Worm (Caenorhabditis elegans) whole organism, young adult: ENCODE results near the gene nspb-5.
"Not testable (repeated sequence)": the region's sequence is repeated elsewhere in the genome, so short reads cannot be mapped to it uniquely, and the experiment has no call there.

ENCODE experiments used
- D2030.7 ChIP-seq: fragments of 200-800 bp; sonication (Bioruptor generic); IDR thresholded peaks from 2 replicates; pipeline ENCODE4 v1.3.6; 2022; ENCODE audit warnings: missing genetic modification reagents, missing genetic modification characterization, missing compliant biosample characterization
- F10E7.11 ChIP-seq: sonication (generic microtip); optimal IDR thresholded peaks from 2 replicates; lab custom pipeline; 2017; ENCODE audit warnings: mild to moderate bottlenecking, missing genetic modification characterization, moderate library complexity, missing compliant biosample characterization
- F23B12.7 ChIP-seq: sonication (generic microtip); optimal IDR thresholded peaks from 2 replicates; lab custom pipeline; 2017; ENCODE audit warnings: missing genetic modification characterization, mild to moderate bottlenecking, missing compliant biosample characterization, antibody characterized with exemption, moderate library complexity; ENCODE audit not compliant: insufficient read depth
- F39B2.1 ChIP-seq: fragments of 200-800 bp; sonication (Bioruptor generic); IDR thresholded peaks from 2 replicates; pipeline ENCODE4 v1.3.6; 2022; ENCODE audit warnings: missing genetic modification reagents, missing genetic modification characterization, missing compliant biosample characterization
- F52B5.7 ChIP-seq: sonication (generic microtip); optimal IDR thresholded peaks from 2 replicates; lab custom pipeline; 2016; ENCODE audit warnings: mild to moderate bottlenecking, missing genetic modification characterization, missing compliant biosample characterization
- F55B11.4 ChIP-seq: sonication (generic microtip); optimal IDR thresholded peaks from 2 replicates; lab custom pipeline; 2016; ENCODE audit warnings: missing compliant biosample characterization, missing genetic modification characterization, borderline replicate concordance; ENCODE audit not compliant: insufficient read depth
- Y79H2A.3 ChIP-seq: fragments of 200-800 bp; sonication (Bioruptor generic); conservative IDR thresholded peaks from 2 replicates; pipeline ENCODE4 v1.3.6; 2022; ENCODE audit warnings: missing genetic modification reagents, missing genetic modification characterization, missing compliant biosample characterization
- ama-1 ChIP-seq, 3 experiments: fragments of 150-350 bp in 1 of 3; sonication (generic microtip) in 2 of 3; optimal IDR thresholded peaks; 2 replicates each; lab custom pipeline; 2014 to 2018; ENCODE audit warnings: missing biosample characterization in 2 of 3, missing genetic modification characterization in 2 of 3, missing genetic modification reagents in 2 of 3
- athp-1 ChIP-seq: sonication (generic microtip); optimal IDR thresholded peaks from 2 replicates; lab custom pipeline; 2017; ENCODE audit warnings: mild to moderate bottlenecking, missing genetic modification characterization, missing compliant biosample characterization
- attf-5 ChIP-seq: fragments of 200-800 bp; sonication (Bioruptor generic); optimal IDR thresholded peaks from 2 replicates; lab custom pipeline; 2018; ENCODE audit warnings: mild to moderate bottlenecking, missing genetic modification characterization, missing compliant biosample characterization
- attf-6 ChIP-seq: fragments of 200-800 bp; sonication (Bioruptor generic); IDR thresholded peaks from 2 replicates; pipeline ENCODE4 v1.3.6; 2022; ENCODE audit warnings: missing genetic modification reagents, missing genetic modification characterization, missing compliant biosample characterization
- ccch-3 ChIP-seq: fragments of 200-800 bp; sonication (Bioruptor generic); optimal IDR thresholded peaks from 2 replicates; lab custom pipeline; 2018; ENCODE audit warnings: mild to moderate bottlenecking, missing genetic modification characterization, missing compliant biosample characterization
- cebp-1 ChIP-seq, 2 experiments: fragments of 200-800 bp in 1 of 2; sonication (Bioruptor generic) in 1 of 2; sonication (generic microtip) in 1 of 2; IDR thresholded peaks in 1 of 2; optimal IDR thresholded peaks in 1 of 2; 2 replicates each; pipeline versions ENCODE4 v1.3.6 to Lab custom; 2017 to 2022; ENCODE audit warnings: missing compliant biosample characterization in 2 of 2, missing genetic modification characterization in 2 of 2, mild to moderate bottlenecking in 1 of 2, missing genetic modification reagents in 1 of 2, moderate library complexity in 1 of 2
- ceh-40 ChIP-seq: fragments of 200-800 bp; sonication (Bioruptor generic); IDR thresholded peaks from 2 replicates; pipeline ENCODE4 v1.3.6; 2022; ENCODE audit warnings: missing genetic modification characterization, missing compliant biosample characterization
- ceh-79 ChIP-seq: sonication (generic microtip); optimal IDR thresholded peaks from 2 replicates; lab custom pipeline; 2017; ENCODE audit warnings: mild to moderate bottlenecking, missing genetic modification characterization, missing compliant biosample characterization
- die-1 ChIP-seq: sonication (generic microtip); optimal IDR thresholded peaks from 2 replicates; lab custom pipeline; 2016; ENCODE audit warnings: missing genotype, mild to moderate bottlenecking, missing genetic modification characterization, missing compliant biosample characterization
- dox-1 ChIP-seq: fragments of 200-800 bp; sonication (Bioruptor generic); IDR thresholded peaks from 2 replicates; pipeline ENCODE4 v1.3.6; 2022; ENCODE audit warnings: missing genetic modification reagents, missing genetic modification characterization, missing compliant biosample characterization
- dpff-1 ChIP-seq: sonication (generic microtip); optimal IDR thresholded peaks from 2 replicates; lab custom pipeline; 2017; ENCODE audit warnings: mild to moderate bottlenecking, missing genetic modification characterization, missing compliant biosample characterization
- egrh-3 ChIP-seq: fragments of 200-800 bp; sonication (Bioruptor generic); IDR thresholded peaks from 2 replicates; pipeline ENCODE4 v1.3.6; 2022; ENCODE audit warnings: missing genetic modification reagents, missing genetic modification characterization, missing compliant biosample characterization
- ekl-4 ChIP-seq: fragments of 200-800 bp; sonication (Bioruptor generic); IDR thresholded peaks from 2 replicates; pipeline ENCODE4 v1.3.6; 2022; ENCODE audit warnings: missing genetic modification reagents, missing genetic modification characterization, missing compliant biosample characterization
- lag-1 ChIP-seq: fragments of 200-800 bp; sonication (Bioruptor generic); IDR thresholded peaks from 2 replicates; pipeline ENCODE4 v1.3.6; 2022; ENCODE audit warnings: missing genetic modification reagents, missing genetic modification characterization, missing compliant biosample characterization
- let-607 ChIP-seq, 2 experiments: fragments of 200-800 bp in 1 of 2; sonication (Bioruptor generic) in 1 of 2; sonication (generic microtip) in 1 of 2; optimal IDR thresholded peaks; 2 replicates each; lab custom pipeline; 2016 to 2018; ENCODE audit warnings: mild to moderate bottlenecking in 2 of 2, missing compliant biosample characterization in 2 of 2, missing genetic modification characterization in 2 of 2, moderate library complexity in 2 of 2, missing genotype in 1 of 2
- lin-26 ChIP-seq: fragments of 200-800 bp; sonication (Bioruptor generic); IDR thresholded peaks from 2 replicates; pipeline ENCODE4 v1.3.6; 2022; ENCODE audit warnings: missing genetic modification reagents, missing genetic modification characterization, missing compliant biosample characterization
- lin-35 ChIP-seq, 3 experiments: fragments of 150-350 bp in 2 of 3; sonication (generic microtip) in 1 of 3; optimal IDR thresholded peaks; 2 replicates each; lab custom pipeline; 2014 to 2018; ENCODE audit warnings: missing biosample characterization in 3 of 3, missing genetic modification characterization in 3 of 3, missing genetic modification reagents in 3 of 3
- lsy-27 ChIP-seq: sonication (generic microtip); optimal IDR thresholded peaks from 2 replicates; lab custom pipeline; 2017; ENCODE audit warnings: missing genetic modification characterization, mild to moderate bottlenecking, missing compliant biosample characterization, antibody characterized with exemption, missing genotype, borderline replicate concordance; ENCODE audit not compliant: insufficient read depth
- madf-3 ChIP-seq: fragments of 200-800 bp; sonication (Bioruptor generic); IDR thresholded peaks from 2 replicates; pipeline ENCODE4 v1.3.6; 2022; ENCODE audit warnings: missing genetic modification reagents, missing genetic modification characterization, missing compliant biosample characterization
- mcd-1 ChIP-seq: fragments of 200-800 bp; sonication (Bioruptor generic); IDR thresholded peaks from 2 replicates; pipeline ENCODE4 v1.3.6; 2022; ENCODE audit warnings: missing genetic modification reagents, missing genetic modification characterization, missing compliant biosample characterization
- mel-28 ChIP-seq: sonication (generic microtip); optimal IDR thresholded peaks from 2 replicates; lab custom pipeline; 2016; ENCODE audit warnings: borderline replicate concordance, mild to moderate bottlenecking, missing genetic modification characterization, missing compliant biosample characterization
- nhr-120 ChIP-seq: fragments of 200-800 bp; sonication (Bioruptor generic); IDR thresholded peaks from 2 replicates; pipeline ENCODE4 v1.3.6; 2022; ENCODE audit warnings: missing genetic modification characterization, missing compliant biosample characterization
- nhr-80 ChIP-seq: sonication (generic microtip); optimal IDR thresholded peaks from 2 replicates; lab custom pipeline; 2016; ENCODE audit warnings: missing genetic modification characterization, missing compliant biosample characterization
- pha-4 ChIP-seq: fragments of 150-350 bp; sonication (generic microtip); optimal IDR thresholded peaks from 2 replicates; lab custom pipeline; 2014; ENCODE audit warnings: missing biosample characterization, missing genetic modification reagents, missing genetic modification characterization
- rec-8 ChIP-seq, 2 experiments: sonication (generic microtip); optimal IDR thresholded peaks; 2 replicates each; lab custom pipeline; 2016; ENCODE audit warnings: mild to moderate bottlenecking in 2 of 2, missing genetic modification characterization in 2 of 2, missing genetic modification reagents in 2 of 2, missing genotype in 2 of 2, missing biosample characterization in 1 of 2, missing compliant biosample characterization in 1 of 2, moderate library complexity in 1 of 2
- sea-2 ChIP-seq: fragments of 200-800 bp; sonication (Bioruptor generic); IDR thresholded peaks from 2 replicates; pipeline ENCODE4 v1.3.6; 2022; ENCODE audit warnings: missing genetic modification characterization, missing compliant biosample characterization
- snpc-1.1 ChIP-seq: sonication (generic microtip); optimal IDR thresholded peaks from 2 replicates; lab custom pipeline; 2017; ENCODE audit warnings: missing genetic modification characterization, mild to moderate bottlenecking, missing compliant biosample characterization, antibody characterized with exemption, moderate library complexity, missing genotype, missing genetic modification reagents; ENCODE audit not compliant: insufficient read depth
- snpc-4 ChIP-seq, 5 experiments: fragments of 150-350 bp in 1 of 5; sonication (generic microtip) in 4 of 5; optimal IDR thresholded peaks; 2 replicates each; lab custom pipeline; 2014 to 2018; ENCODE audit warnings: missing genetic modification characterization in 5 of 5, missing biosample characterization in 3 of 5, antibody characterized with exemption in 2 of 5, mild to moderate bottlenecking in 2 of 5, missing compliant biosample characterization in 2 of 5, missing genotype in 2 of 5, moderate library complexity in 2 of 5, missing genetic modification reagents in 1 of 5
- sptf-2 ChIP-seq: fragments of 200-800 bp; sonication (Bioruptor generic); optimal IDR thresholded peaks from 2 replicates; lab custom pipeline; 2018; ENCODE audit warnings: mild to moderate bottlenecking, missing genetic modification characterization, missing compliant biosample characterization
- xnd-1 ChIP-seq: sonication (generic microtip); optimal IDR thresholded peaks from 2 replicates; lab custom pipeline; 2016; ENCODE audit warnings: missing genotype, missing genetic modification reagents, missing genetic modification characterization, missing compliant biosample characterization
- ztf-18 ChIP-seq: sonication (generic microtip); optimal IDR thresholded peaks from 2 replicates; lab custom pipeline; 2016; ENCODE audit warnings: missing genotype, mild to moderate bottlenecking, missing genetic modification characterization, missing compliant biosample characterization

nspb-5 gene

DNA sequence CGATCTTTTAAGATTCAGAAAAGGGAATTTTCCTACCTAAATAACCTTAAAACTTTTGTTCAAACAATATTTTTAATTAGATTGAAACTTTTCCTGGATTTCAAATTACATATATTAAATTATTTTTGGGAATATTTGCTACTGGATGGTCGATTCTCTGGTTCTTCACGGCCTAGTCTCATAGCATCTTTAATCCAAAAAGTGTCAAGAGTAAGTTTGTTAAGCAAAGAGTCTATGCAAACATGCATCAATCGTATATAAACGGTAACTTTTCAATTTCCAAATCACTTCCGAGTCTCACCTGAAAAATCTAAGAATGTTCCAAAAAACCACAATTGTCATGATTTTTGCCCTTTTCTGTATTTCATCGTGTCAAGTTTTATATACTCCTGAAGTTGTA, 922 bp upstream of the nspb-5 start, which contains the start of gene nspb-4:
TSS of gene nspb-4 (plus strand) at position 301 of the 400 bp plus-strand sequence.
- TF ChIP-seq sptf-2 (GFP tag; lab: Kevin White, UChicago); lin-26 (GFP tag; lab: Robert Waterston, UW); F23B12.7 (tag; lab: Kevin White, UChicago): not testable (repeated sequence)
- TF ChIP-seq, all 124 proteins: peak for 0; not testable (repeated sequence) for 124

DNA sequence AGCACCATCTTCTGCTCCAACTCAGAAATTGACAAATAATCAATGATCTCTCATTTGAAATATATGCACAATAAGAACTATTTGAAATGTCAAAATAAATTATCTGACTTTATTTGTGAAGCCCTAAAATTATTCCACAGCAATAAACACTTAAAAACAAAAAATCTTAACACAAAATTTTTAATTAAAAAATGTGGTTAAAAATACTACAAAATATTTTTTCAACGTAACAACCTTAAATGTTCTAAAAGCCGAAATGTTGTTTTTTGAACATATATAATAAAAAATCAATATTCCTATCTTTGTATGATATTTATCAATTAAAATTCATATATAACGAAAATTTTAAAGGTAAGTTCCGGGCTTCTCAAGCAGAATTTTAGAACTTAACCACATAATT, 607 bp downstream of the nspb-5 start, which contains the start of gene F38A5.8:
TSS of gene F38A5.8 (plus strand) at position 301 of the 400 bp plus-strand sequence.
- TF ChIP-seq lin-35 (GFP tag; optimal IDR thresholded peaks at IDR 0.05; lab: Kevin White, UChicago) = no peak
- TF ChIP-seq lag-1 (GFP tag; lab: Robert Waterston, UW) = no peak
- no peak for TF ChIP-seq D2030.7 (GFP tag; lab: Robert Waterston, UW)
- TF ChIP-seq snpc-1.1 (tag; lab: Kevin White, UChicago) = no peak
- TF ChIP-seq sea-2 = no peak
- TF ChIP-seq F39B2.1 (GFP tag; lab: Robert Waterston, UW) = no peak
- no peak for TF ChIP-seq let-607 (tag; optimal IDR thresholded peaks at IDR 0.05; lab: Kevin White, UChicago)
- no peak for TF ChIP-seq F10E7.11 (tag; lab: Kevin White, UChicago)

DNA sequence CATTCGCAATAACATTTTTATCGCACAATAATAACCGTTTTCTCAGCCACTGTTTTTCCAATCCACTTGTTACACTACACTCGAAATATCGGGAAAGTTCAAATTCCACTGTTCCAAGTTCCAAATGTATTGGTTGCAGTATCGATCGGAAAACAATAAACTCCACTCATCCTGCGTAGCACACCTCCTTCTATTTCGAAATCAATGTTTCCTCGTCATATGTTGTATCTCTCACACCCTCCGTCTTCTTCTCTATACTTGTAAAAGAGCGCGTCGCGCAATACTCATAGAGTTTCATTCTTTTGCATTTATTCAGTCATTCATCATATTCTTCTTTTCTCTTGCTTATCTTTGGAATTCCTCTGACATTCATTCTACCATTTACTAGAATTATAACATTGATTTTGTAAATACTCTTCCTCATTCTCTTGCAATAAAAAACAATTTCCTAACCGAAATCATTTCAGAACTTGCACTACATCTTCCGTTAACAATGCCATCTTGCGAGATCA, 2.4 kb downstream of the nspb-5 start, which contains the start of gene sup-36:
TSS of gene sup-36 (plus strand) at position 462 of the 512 bp plus-strand sequence.
- TF ChIP-seq cebp-1 (GFP tag; IDR thresholded peaks at IDR 0.05; lab: Robert Waterston, UW) (peak; percentile 84), cebp-1 (tag; optimal IDR thresholded peaks at IDR 0.05; lab: Kevin White, UChicago) (peak; percentile 90), attf-5 (GFP tag; lab: Kevin White, UChicago) (peak; percentile 46), ztf-18 (tag; lab: Kevin White, UChicago) (no peak), mel-28 (tag; lab: Kevin White, UChicago) (no peak), nhr-120 (GFP tag; lab: Robert Waterston, UW) (no peak), ekl-4 (GFP tag; lab: Robert Waterston, UW) (no peak), snpc-4 (GFP tag; optimal IDR thresholded peaks at IDR 0.05; lab: Kevin White, UChicago) (no peak), snpc-4 (tag; optimal IDR thresholded peaks at IDR 0.05; lab: Kevin White, UChicago) (no peak), lsy-27 (no peak), pha-4 (tag; lab: Kevin White, UChicago) (no peak), nhr-80 (peak; percentile 31)

DNA sequence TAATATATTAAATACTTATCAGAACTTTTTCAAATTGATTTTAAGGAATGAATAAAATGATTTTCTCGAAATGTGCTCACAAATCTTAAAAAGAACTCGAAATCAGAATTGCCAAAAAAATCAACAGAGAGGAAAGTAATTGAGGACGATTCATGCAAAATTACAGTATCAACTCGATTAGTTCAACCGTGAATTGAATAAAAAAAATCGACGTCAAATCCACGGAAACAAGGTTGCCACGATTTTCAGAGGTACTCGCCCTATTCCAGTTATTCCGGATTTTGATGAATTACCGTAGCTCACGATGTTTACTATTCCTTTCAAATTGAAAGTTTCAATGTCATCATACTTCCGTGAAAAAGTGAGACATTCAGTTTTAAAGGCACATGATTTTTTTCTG, 3.5 kb downstream of the nspb-5 start, which contains the start of gene F15B10.3:
TSS of gene F15B10.3 (plus strand) at position 301 of the 400 bp plus-strand sequence.
- TF ChIP-seq athp-1 (no peak), dox-1 (GFP tag; lab: Robert Waterston, UW) (no peak), die-1 (tag; lab: Kevin White, UChicago) (no peak), madf-3 (no peak), attf-6 (no peak), ceh-40 (no peak), ama-1 (optimal IDR thresholded peaks at IDR 0.05; lab: Kevin White, UChicago) (no peak), ama-1 (GFP tag; optimal IDR thresholded peaks at IDR 0.05; lab: Kevin White, UChicago) (no peak), ceh-79 (tag; lab: Kevin White, UChicago) (no peak), F39B2.1 (GFP tag; lab: Robert Waterston, UW) (no peak), Y79H2A.3 (GFP tag; lab: Robert Waterston, UW) (no peak), F52B5.7 (tag; lab: Kevin White, UChicago) (no peak), dpff-1 (tag; lab: Kevin White, UChicago) (no peak), egrh-3 (GFP tag; lab: Robert Waterston, UW) (no peak), ccch-3 (GFP tag; lab: Kevin White, UChicago) (no peak), mcd-1 (GFP tag; lab: Robert Waterston, UW) (no peak), rec-8 (tag; optimal IDR thresholded peaks at IDR 0.05; lab: Kevin White, UChicago) (no peak), xnd-1 (tag; lab: Kevin White, UChicago) (no peak), F55B11.4 (tag; lab: Kevin White, UChicago) (no peak)
